Worm (Caenorhabditis elegans): Measurements from ENCODE around the gene lec-6.

lec-6 gene

ce11 chrIII:640198-640803 is 40.1 kb upstream of the lec-6 start, which contains the start of the genes tag-266 and tag-267:
TSS of gene tag-266 (minus strand) at chrIII:640226.
TSS of gene tag-267 (plus strand) at chrIII:640790.
- no peak for TF ChIP-seq let-526 (GFP tag; IDR thresholded peaks at IDR 0.05)
- peak; percentile 59 for TF ChIP-seq dox-1 (GFP tag; IDR thresholded peaks at IDR 0.05)
- TF ChIP-seq ceh-58 (GFP tag; IDR thresholded peaks at IDR 0.05) = no peak
- peak; percentile 47; the same call in 1 of the 2 replicates for TF ChIP-seq aptf-2 (GFP tag; conservative IDR thresholded peaks at IDR 0.05)
- no peak for TF ChIP-seq madf-8 (GFP tag; conservative IDR thresholded peaks at IDR 0.05)
- peak; percentile 6 for TF ChIP-seq B0261.1 (tag; optimal IDR thresholded peaks at IDR 0.05)
- no peak for TF ChIP-seq snpc-3.4 (tag; optimal IDR thresholded peaks at IDR 0.05)
- no peak for TF ChIP-seq sea-2 (GFP tag; IDR thresholded peaks at IDR 0.05)
- no peak for TF ChIP-seq lsy-27 (tag; optimal IDR thresholded peaks at IDR 0.05; ENCODE audit: borderline replicate concordance, insufficient read depth)
- TF ChIP-seq pbrm-1 (GFP tag; IDR thresholded peaks at IDR 0.05) = no peak
- peak; percentile 8 for TF ChIP-seq lin-54 (GFP tag; optimal IDR thresholded peaks at IDR 0.05)
- no peak for TF ChIP-seq F57A8.1 (GFP tag; optimal IDR thresholded peaks at IDR 0.05)
- TF ChIP-seq bed-2 (GFP tag; IDR thresholded peaks at IDR 0.05) = 0 out of 2 replicates have a peak, but pooled peaks have one; percentile 17
- peak; percentile 90 for TF ChIP-seq mcd-1 (GFP tag; IDR thresholded peaks at IDR 0.05)
- TF ChIP-seq lag-1 (GFP tag; IDR thresholded peaks at IDR 0.05) = no peak
- TF ChIP-seq ztf-22 (GFP tag; optimal IDR thresholded peaks at IDR 0.05) = no peak
- TF ChIP-seq K11D2.4 (GFP tag; IDR thresholded peaks at IDR 0.05) = no peak
- TF ChIP-seq ceh-27 (GFP tag; optimal IDR thresholded peaks at IDR 0.05) = peak; percentile 60
- peak; percentile 59 for TF ChIP-seq unc-130 (GFP tag; optimal IDR thresholded peaks at IDR 0.05)
- TF ChIP-seq madf-6 (GFP tag; IDR thresholded peaks at IDR 0.05) = no peak
- TF ChIP-seq ceh-100 (GFP tag; IDR thresholded peaks at IDR 0.05) = peak; percentile 97
- peak; percentile 68 for TF ChIP-seq lin-40 (tag; optimal IDR thresholded peaks at IDR 0.05)
- no peak for TF ChIP-seq lin-35 (GFP tag; optimal IDR thresholded peaks at IDR 0.05)
- TF ChIP-seq snpc-4 (GFP tag; optimal IDR thresholded peaks at IDR 0.05) = no peak
- peak in 2 of 4 experiments; percentile 2 to 40 for TF ChIP-seq snpc-4 (tag; optimal IDR thresholded peaks at IDR 0.05)
- TF ChIP-seq D2030.7 (GFP tag; IDR thresholded peaks at IDR 0.05) = peak; percentile 54
- TF ChIP-seq pha-4 (tag; optimal IDR thresholded peaks at IDR 0.05) = no peak
- no peak for TF ChIP-seq ztf-25 (GFP tag; IDR thresholded peaks at IDR 0.05)
- no peak for TF ChIP-seq chd-7 (tag; optimal IDR thresholded peaks at IDR 0.05)
- no peak for TF ChIP-seq nhr-179 (tag; optimal IDR thresholded peaks at IDR 0.05)
- peak in 1 of 2 experiments; percentile 16 for TF ChIP-seq rec-8 (tag; optimal IDR thresholded peaks at IDR 0.05)
- TF ChIP-seq hmg-1.2 (GFP tag; IDR thresholded peaks at IDR 0.05) = peak; percentile 30; the same call in 1 of the 2 replicates
- TF ChIP-seq him-1 (tag; optimal IDR thresholded peaks at IDR 0.05) = no peak
- TF ChIP-seq F37B4.10 (GFP tag; IDR thresholded peaks at IDR 0.05) = no peak
- no peak for TF ChIP-seq aptf-3 (GFP tag; IDR thresholded peaks at IDR 0.05)
- no peak for TF ChIP-seq F33H1.4 (GFP tag; IDR thresholded peaks at IDR 0.05)
- TF ChIP-seq B0336.3 (GFP tag; IDR thresholded peaks at IDR 0.05) = no peak
- peak in 1 of 2 experiments; percentile 25 for TF ChIP-seq let-607 (tag; optimal IDR thresholded peaks at IDR 0.05)
- peak; percentile 71 for TF ChIP-seq madf-10 (tag; optimal IDR thresholded peaks at IDR 0.05)
- TF ChIP-seq hlh-26 (GFP tag; conservative IDR thresholded peaks at IDR 0.05) = no peak
- no peak for TF ChIP-seq nhr-90 (tag; optimal IDR thresholded peaks at IDR 0.05)
- no peak for TF ChIP-seq C17E4.6 (GFP tag; IDR thresholded peaks at IDR 0.05)
- TF ChIP-seq die-1 (tag; optimal IDR thresholded peaks at IDR 0.05) = peak; percentile 9
- 0 out of 2 replicates have a peak, but pooled peaks have one; percentile 31 for TF ChIP-seq B0019.2 (GFP tag; conservative IDR thresholded peaks at IDR 0.05)
- peak; percentile 76 for TF ChIP-seq ztf-18 (tag; optimal IDR thresholded peaks at IDR 0.05)
- TF ChIP-seq K12H6.12 (tag; optimal IDR thresholded peaks at IDR 0.05) = peak; percentile 82
- TF ChIP-seq ztf-3 (GFP tag; optimal IDR thresholded peaks at IDR 0.05) = no peak
- no peak for TF ChIP-seq hlh-12 (tag; optimal IDR thresholded peaks at IDR 0.05)
